Worm (Caenorhabditis elegans): ENCODE data around the gene coa-7.

ce11 chrII:11619171-11619570 is 31.8 kb downstream of the coa-7 start:
- TF ChIP-seq ztf-29 (GFP tag; IDR thresholded peaks at IDR 0.05) (no peak), ztf-23 (GFP tag; IDR thresholded peaks at IDR 0.05) (no peak), klf-2 (GFP tag; conservative IDR thresholded peaks at IDR 0.05) (no peak), tab-1 (GFP tag; IDR thresholded peaks at IDR 0.05) (no peak), flt-1 (GFP tag; IDR thresholded peaks at IDR 0.05) (no peak), cog-1 (tag; optimal IDR thresholded peaks at IDR 0.05) (no peak), ref-1 (GFP tag; conservative IDR thresholded peaks at IDR 0.05) (no peak), T22C8.4 (GFP tag; IDR thresholded peaks at IDR 0.05) (no peak)
